Fruit fly (Drosophila melanogaster) whole organism, embryonic: Measurements from ENCODE around the gene RpS29.

ENCODE experiments used
- CG13894 ChIP-seq: fragments of 200-800 bp; sonication (Bioruptor generic); optimal IDR thresholded peaks from 3 replicates; lab custom pipeline; 2018; ENCODE audit warnings: missing biosample characterization, mild to moderate bottlenecking, missing genetic modification characterization, moderate library complexity
- CG1647 ChIP-seq: fragments of 200-800 bp; sonication (Bioruptor generic); optimal IDR thresholded peaks from 3 replicates; lab custom pipeline; 2016; ENCODE audit warnings: missing biosample characterization, missing genetic modification characterization
- CG9437 ChIP-seq: fragments of 200-800 bp; sonication (Bioruptor generic); optimal IDR thresholded peaks from 2 replicates; lab custom pipeline; 2018; ENCODE audit warnings: missing biosample characterization, mild to moderate bottlenecking, missing genetic modification characterization
- chif ChIP-seq, 2 experiments: fragments of 200-800 bp; sonication (Bioruptor generic); optimal IDR thresholded peaks; 3 replicates each; lab custom pipeline; 2016; ENCODE audit warnings: missing biosample characterization in 2 of 2, missing genetic modification characterization in 2 of 2
- ems ChIP-seq: fragments of 200-800 bp; sonication (Bioruptor generic); optimal IDR thresholded peaks from 3 replicates; lab custom pipeline; 2016; ENCODE audit warnings: missing biosample characterization, missing genetic modification characterization
- ewg ChIP-seq: fragments of 200-800 bp; sonication (Bioruptor generic); optimal IDR thresholded peaks from 3 replicates; lab custom pipeline; 2017; ENCODE audit warnings: mild to moderate bottlenecking, missing biosample characterization, missing genetic modification reagents, missing genetic modification characterization
- grn ChIP-seq: fragments of 200-800 bp; sonication (Bioruptor generic); optimal IDR thresholded peaks from 3 replicates; lab custom pipeline; 2017; ENCODE audit warnings: missing biosample characterization, missing genetic modification characterization
- otp ChIP-seq: fragments of 200-800 bp; sonication (Bioruptor generic); IDR thresholded peaks from 3 replicates; pipeline ENCODE4, ENCODE4 v1.3.6; 2022; ENCODE audit warnings: missing biosample characterization, missing genetic modification characterization
- sd ChIP-seq: fragments of 200-800 bp; sonication (Bioruptor generic); optimal IDR thresholded peaks from 3 replicates; lab custom pipeline; 2018; ENCODE audit warnings: missing biosample characterization, mild to moderate bottlenecking, missing genetic modification characterization, moderate library complexity
- sim ChIP-seq: fragments of 200-800 bp; sonication (Bioruptor generic); IDR thresholded peaks from 2 replicates; pipeline ENCODE4 v1.3.6; 2022; ENCODE audit warnings: missing biosample characterization, missing genetic modification characterization
- slou ChIP-seq: fragments of 200-800 bp; sonication (Bioruptor generic); optimal IDR thresholded peaks from 3 replicates; lab custom pipeline; 2016; ENCODE audit warnings: missing biosample characterization, missing genetic modification characterization
- sug ChIP-seq: fragments of 200-800 bp; optimal IDR thresholded peaks from 2 replicates; lab custom pipeline; 2019; ENCODE audit warnings: missing biosample characterization, mild to moderate bottlenecking, missing genetic modification characterization, moderate library complexity

- no peak for TF ChIP-seq ewg (GFP tag; lab: Kevin White, UChicago)
- no peak for TF ChIP-seq otp (GFP tag; lab: Robert Waterston, UW)
- TF ChIP-seq sd: no peak
- no peak for TF ChIP-seq CG13894
- no peak for TF ChIP-seq sug (tag; lab: Kevin White, UChicago)
- no peak for TF ChIP-seq CG1647 (GFP tag; lab: Kevin White, UChicago)
- TF ChIP-seq ems (GFP tag; lab: Kevin White, UChicago): no peak
- no peak for TF ChIP-seq slou (GFP tag; lab: Kevin White, UChicago)
- no peak for TF ChIP-seq chif (GFP tag; optimal IDR thresholded peaks at IDR 0.05; lab: Kevin White, UChicago)
- TF ChIP-seq grn (GFP tag; lab: Kevin White, UChicago): no peak
- TF ChIP-seq sim (GFP tag; lab: Robert Waterston, UW): no peak
- no peak for TF ChIP-seq CG9437 (GFP tag; lab: Kevin White, UChicago)
Observed at dm6 chr3R:9779764-9780163, 1.9 kb downstream of the RpS29 start, which contains the start of gene CG12947.
